Worm (Caenorhabditis elegans) whole organism, mixed stage, embryonic: Measurements from ENCODE around the gene cul-2.
A peak's percentile ranks its signal among the peaks of the same experiment; 100 is the strongest.

ENCODE experiments used
- M03D4.4 ChIP-seq: sonication (generic microtip); optimal IDR thresholded peaks from 2 replicates; lab custom pipeline; 2017; ENCODE audit warnings: mild to moderate bottlenecking, missing genetic modification characterization, missing compliant biosample characterization
- bed-3 ChIP-seq: fragments of 200-800 bp; sonication (Bioruptor generic); optimal IDR thresholded peaks from 3 replicates; lab custom pipeline; 2018; ENCODE audit warnings: mild to moderate bottlenecking, missing genetic modification characterization, moderate library complexity, missing compliant biosample characterization
- blmp-1 ChIP-seq: fragments of 150-350 bp; optimal IDR thresholded peaks from 2 replicates; lab custom pipeline; 2014; ENCODE audit warnings: missing biosample characterization, missing genetic modification characterization
- ceh-39 ChIP-seq: fragments of 150-350 bp; optimal IDR thresholded peaks from 2 replicates; lab custom pipeline; 2014; ENCODE audit warnings: missing biosample characterization, missing genetic modification characterization
- ceh-43 ChIP-seq: fragments of 200-800 bp; sonication (Bioruptor generic); optimal IDR thresholded peaks from 2 replicates; lab custom pipeline; 2018; ENCODE audit warnings: mild to moderate bottlenecking, missing genetic modification characterization, moderate library complexity, missing compliant biosample characterization
- ceh-83 ChIP-seq: fragments of 200-800 bp; sonication (Bioruptor generic); optimal IDR thresholded peaks from 2 replicates; lab custom pipeline; 2018; ENCODE audit warnings: mild to moderate bottlenecking, missing genetic modification characterization, missing compliant biosample characterization
- ces-1 ChIP-seq: fragments of 150-350 bp; optimal IDR thresholded peaks from 2 replicates; lab custom pipeline; 2014; ENCODE audit warnings: missing biosample characterization, missing genetic modification reagents, missing genetic modification characterization
- cnd-1 ChIP-seq: fragments of 200-800 bp; sonication (Bioruptor generic); optimal IDR thresholded peaks from 2 replicates; lab custom pipeline; 2018; ENCODE audit warnings: mild to moderate bottlenecking, missing genetic modification characterization, missing compliant biosample characterization
- drap-1 ChIP-seq: fragments of 200-800 bp; sonication (Bioruptor generic); optimal IDR thresholded peaks from 3 replicates; lab custom pipeline; 2018; ENCODE audit warnings: mild to moderate bottlenecking, missing genetic modification characterization, missing compliant biosample characterization
- elt-1 ChIP-seq: sonication (generic microtip); optimal IDR thresholded peaks from 2 replicates; lab custom pipeline; 2017; ENCODE audit warnings: missing genetic modification characterization, mild to moderate bottlenecking, missing compliant biosample characterization, antibody characterized with exemption, moderate library complexity, borderline replicate concordance; ENCODE audit not compliant: insufficient read depth
- elt-3 ChIP-seq: fragments of 150-350 bp; optimal IDR thresholded peaks from 2 replicates; lab custom pipeline; 2014; ENCODE audit warnings: missing biosample characterization, missing genetic modification characterization
- flh-1 ChIP-seq: fragments of 200-800 bp; sonication (Bioruptor generic); optimal IDR thresholded peaks from 2 replicates; lab custom pipeline; 2018; ENCODE audit warnings: mild to moderate bottlenecking, missing genetic modification characterization, moderate library complexity, missing compliant biosample characterization
- ham-2 ChIP-seq: fragments of 200-800 bp; sonication (Bioruptor generic); optimal IDR thresholded peaks from 2 replicates; lab custom pipeline; 2018; ENCODE audit warnings: mild to moderate bottlenecking, missing genetic modification characterization, missing compliant biosample characterization
- hlh-1 ChIP-seq: fragments of 150-350 bp; optimal IDR thresholded peaks from 2 replicates; lab custom pipeline; 2014; ENCODE audit warnings: missing biosample characterization, missing genetic modification reagents, missing genetic modification characterization
- lin-32 ChIP-seq: fragments of 200-800 bp; sonication (Bioruptor generic); optimal IDR thresholded peaks from 2 replicates; lab custom pipeline; 2018; ENCODE audit warnings: mild to moderate bottlenecking, missing genetic modification characterization, missing compliant biosample characterization
- lsy-2 ChIP-seq: fragments of 150-350 bp; optimal IDR thresholded peaks from 2 replicates; lab custom pipeline; 2014; ENCODE audit warnings: missing biosample characterization, missing genetic modification characterization
- mab-5 ChIP-seq: fragments of 150-350 bp; optimal IDR thresholded peaks from 2 replicates; lab custom pipeline; 2014; ENCODE audit warnings: missing biosample characterization, missing genetic modification characterization
- mep-1 ChIP-seq: fragments of 150-350 bp; optimal IDR thresholded peaks from 2 replicates; lab custom pipeline; 2017; ENCODE audit warnings: missing biosample characterization, missing genetic modification reagents, missing genetic modification characterization, inconsistent platforms
- mls-2 ChIP-seq: sonication (generic microtip); optimal IDR thresholded peaks from 2 replicates; lab custom pipeline; 2016; ENCODE audit warnings: mild to moderate bottlenecking, missing genetic modification characterization, moderate library complexity, missing compliant biosample characterization
- nhr-12 ChIP-seq: fragments of 150-350 bp; optimal IDR thresholded peaks from 2 replicates; lab custom pipeline; 2014; ENCODE audit warnings: missing biosample characterization, missing genetic modification characterization
- nhr-2 ChIP-seq: fragments of 150-350 bp; optimal IDR thresholded peaks from 2 replicates; lab custom pipeline; 2014; ENCODE audit warnings: missing biosample characterization, missing genetic modification characterization
- nhr-237 ChIP-seq: fragments of 150-350 bp; optimal IDR thresholded peaks from 2 replicates; lab custom pipeline; 2014; ENCODE audit warnings: missing biosample characterization, missing genetic modification characterization
- nhr-28 ChIP-seq: fragments of 150-350 bp; optimal IDR thresholded peaks from 2 replicates; lab custom pipeline; 2014; ENCODE audit warnings: missing biosample characterization, missing genetic modification characterization
- nhr-76 ChIP-seq: sonication (generic microtip); optimal IDR thresholded peaks from 2 replicates; lab custom pipeline; 2017; ENCODE audit warnings: missing biosample characterization, missing genetic modification characterization
- pha-4 ChIP-seq: fragments of 150-350 bp; optimal IDR thresholded peaks from 2 replicates; lab custom pipeline; 2018; ENCODE audit warnings: missing biosample characterization, missing genetic modification reagents, missing genetic modification characterization
- sem-2 ChIP-seq: fragments of 200-800 bp; sonication (Bioruptor generic); optimal IDR thresholded peaks from 2 replicates; lab custom pipeline; 2018; ENCODE audit warnings: mild to moderate bottlenecking, missing genetic modification characterization, missing compliant biosample characterization
- snpc-4 ChIP-seq: fragments of 150-350 bp; optimal IDR thresholded peaks from 2 replicates; lab custom pipeline; 2014; ENCODE audit warnings: missing biosample characterization, missing genetic modification characterization
- sptf-1 ChIP-seq: sonication (generic microtip); optimal IDR thresholded peaks from 2 replicates; lab custom pipeline; 2017; ENCODE audit warnings: mild to moderate bottlenecking, missing genetic modification characterization, moderate library complexity, missing compliant biosample characterization
- tbx-8 ChIP-seq: fragments of 200-800 bp; sonication (Bioruptor generic); optimal IDR thresholded peaks from 2 replicates; lab custom pipeline; 2018; ENCODE audit warnings: mild to moderate bottlenecking, missing genetic modification characterization, moderate library complexity, missing compliant biosample characterization
- unc-120 ChIP-seq: sonication (generic microtip); optimal IDR thresholded peaks from 2 replicates; lab custom pipeline; 2017; ENCODE audit warnings: missing genetic modification characterization, missing compliant biosample characterization; ENCODE audit not compliant: poor library complexity, severe bottlenecking
- unc-62 ChIP-seq: fragments of 150-350 bp; optimal IDR thresholded peaks from 2 replicates; lab custom pipeline; 2014; ENCODE audit warnings: missing biosample characterization, missing genetic modification reagents, missing genetic modification characterization
- zip-8 ChIP-seq: fragments of 150-350 bp; optimal IDR thresholded peaks from 2 replicates; lab custom pipeline; 2014; ENCODE audit warnings: missing biosample characterization, missing genetic modification characterization

cul-2 gene

ce11 chrIII:13710666-13711065 is 23.6 kb downstream of the cul-2 start:
- TF ChIP-seq elt-3 (tag; lab: Kevin White, UChicago) (no peak), elt-1 (no peak), hlh-1 (tag; lab: Kevin White, UChicago) (no peak), nhr-76 (tag; lab: Kevin White, UChicago) (no peak), lin-32 (no peak), M03D4.4 (tag; lab: Kevin White, UChicago) (no peak), ham-2 (no peak), mab-5 (tag; lab: Kevin White, UChicago) (no peak), sem-2 (GFP tag; lab: Kevin White, UChicago) (no peak), pha-4 (tag; lab: Kevin White, UChicago) (no peak), flh-1 (GFP tag; lab: Kevin White, UChicago) (no peak), nhr-2 (tag; lab: Kevin White, UChicago) (no peak), ceh-39 (tag; lab: Kevin White, UChicago) (no peak), mep-1 (tag; lab: Kevin White, UChicago) (no peak)
- TF ChIP-seq, all 35 proteins: peak for 0

DNA sequence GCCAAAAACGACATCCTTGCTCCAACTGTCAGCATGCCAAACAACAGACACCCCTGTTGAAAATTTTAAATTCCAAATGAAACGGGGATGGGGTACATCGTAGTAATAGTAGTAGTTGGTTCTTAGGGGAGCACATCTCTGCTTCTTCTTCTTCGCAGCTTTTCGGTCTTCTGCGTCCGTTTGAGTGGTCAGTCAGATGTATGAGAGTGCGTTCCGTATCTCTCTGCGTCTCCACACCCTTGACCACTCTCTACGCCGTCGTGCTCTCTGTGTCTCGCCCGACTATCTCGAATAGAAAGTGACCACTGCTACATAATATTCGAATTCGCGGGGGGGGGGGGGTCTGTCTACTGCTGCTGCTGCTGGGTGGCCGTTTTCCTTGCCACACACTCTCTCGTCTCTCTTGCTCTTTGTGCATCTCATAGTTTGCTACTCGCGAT is 25.8 kb downstream of the cul-2 start:
- TF ChIP-seq lin-32 (no peak), pha-4 (tag; lab: Kevin White, UChicago) (peak; percentile 95), tbx-8 (no peak), hlh-1 (tag; lab: Kevin White, UChicago) (peak; percentile 69), unc-120 (peak; percentile 5), nhr-76 (tag; lab: Kevin White, UChicago) (no peak), cnd-1 (peak; percentile 53), ces-1 (GFP tag; lab: Kevin White, UChicago) (peak; percentile 27), ham-2 (peak; percentile 62), snpc-4 (no peak), zip-8 (tag; lab: Kevin White, UChicago) (no peak), drap-1 (peak; percentile 28), M03D4.4 (tag; lab: Kevin White, UChicago) (no peak), ceh-83 (GFP tag; lab: Kevin White, UChicago) (no peak), blmp-1 (no peak), bed-3 (GFP tag; lab: Kevin White, UChicago) (peak; percentile 23), mls-2 (tag; lab: Kevin White, UChicago) (peak; percentile 71), nhr-237 (tag; lab: Kevin White, UChicago) (peak; percentile 57), unc-62 (peak; percentile 53), sem-2 (GFP tag; lab: Kevin White, UChicago) (peak; percentile 29), sptf-1 (tag; lab: Kevin White, UChicago) (peak; percentile 60), lsy-2 (tag; lab: Kevin White, UChicago) (peak; percentile 53)
- TF ChIP-seq, all 35 proteins: peak for 14

ce11 chrIII:13713807-13714206 is 26.7 kb downstream of the cul-2 start:
- TF ChIP-seq elt-3 (tag; lab: Kevin White, UChicago): no peak
- peak; percentile 33 for TF ChIP-seq sptf-1 (tag; lab: Kevin White, UChicago)
- peak; percentile 5 for TF ChIP-seq cnd-1
- no peak for TF ChIP-seq unc-120
- TF ChIP-seq ham-2: peak; percentile 5
- TF ChIP-seq M03D4.4 (tag; lab: Kevin White, UChicago): peak; percentile 21
- no peak for TF ChIP-seq nhr-76 (tag; lab: Kevin White, UChicago)
- TF ChIP-seq drap-1: no peak
- no peak for TF ChIP-seq ceh-43 (GFP tag; lab: Kevin White, UChicago)
- peak; percentile 1 for TF ChIP-seq sem-2 (GFP tag; lab: Kevin White, UChicago)
- TF ChIP-seq mls-2 (tag; lab: Kevin White, UChicago): no peak
- no peak for TF ChIP-seq nhr-12
- TF ChIP-seq, all 35 proteins: peak for 5

- no peak for TF ChIP-seq bed-3 (GFP tag; lab: Kevin White, UChicago)
- no peak for TF ChIP-seq lin-32
- TF ChIP-seq flh-1 (GFP tag; lab: Kevin White, UChicago): no peak
- TF ChIP-seq nhr-28 (tag; lab: Kevin White, UChicago): no peak
- TF ChIP-seq nhr-237 (tag; lab: Kevin White, UChicago): no peak
- TF ChIP-seq nhr-76 (tag; lab: Kevin White, UChicago): no peak
- TF ChIP-seq sem-2 (GFP tag; lab: Kevin White, UChicago): no peak
- no peak for TF ChIP-seq elt-1
These were observed 27.9 kb downstream of the cul-2 start for ce11 chrIII:13714950-13715349.
